Worm (Caenorhabditis elegans): ENCODE data around the gene F58F12.12.

The F58F12.12 gene

ce11 chrII:6335358-6335757 lies 45.6 kb upstream of the F58F12.12 start, which contains the start of gene C32D5.14 (continued):
- TF ChIP-seq F49E8.2 (tag; optimal IDR thresholded peaks at IDR 0.05; ENCODE audit: borderline replicate concordance) (no peak), daf-12 (tag; optimal IDR thresholded peaks at IDR 0.05) (no peak), pha-4 (GFP tag; IDR thresholded peaks at IDR 0.05) (no peak), pha-4 (tag; optimal IDR thresholded peaks at IDR 0.05) (no peak), nhr-76 (tag; optimal IDR thresholded peaks at IDR 0.05) (no peak)

- no peak for TF ChIP-seq daf-16 (GFP tag; optimal IDR thresholded peaks at IDR 0.05)
- TF ChIP-seq daf-16 (tag; optimal IDR thresholded peaks at IDR 0.05) = peak; percentile 59
- TF ChIP-seq pqm-1 (tag; optimal IDR thresholded peaks at IDR 0.05) = peak; percentile 51
- no peak for TF ChIP-seq unc-39 (tag; optimal IDR thresholded peaks at IDR 0.05)
- no peak for TF ChIP-seq zfp-2 (tag; optimal IDR thresholded peaks at IDR 0.05)
- no peak for TF ChIP-seq lin-39 (tag; optimal IDR thresholded peaks at IDR 0.05)
- no peak for TF ChIP-seq nhr-111 (GFP tag; optimal IDR thresholded peaks at IDR 0.05)
- TF ChIP-seq hlh-11 (tag; optimal IDR thresholded peaks at IDR 0.05) = no peak
- no peak for TF ChIP-seq lim-7 (GFP tag; IDR thresholded peaks at IDR 0.05)
- no peak for TF ChIP-seq dpl-1 (GFP tag; optimal IDR thresholded peaks at IDR 0.05)
- TF ChIP-seq ZK337.2 (GFP tag; IDR thresholded peaks at IDR 0.05) = no peak
- TF ChIP-seq php-3 (GFP tag; IDR thresholded peaks at IDR 0.05) = no peak
- peak; percentile 74 for TF ChIP-seq aha-1 (tag)
- TF ChIP-seq vab-7 (GFP tag; IDR thresholded peaks at IDR 0.05) = no peak
- peak; percentile 33 for TF ChIP-seq dve-1 (tag; optimal IDR thresholded peaks at IDR 0.05; ENCODE audit: insufficient read depth)
- no peak for TF ChIP-seq nhr-28 (tag; optimal IDR thresholded peaks at IDR 0.05)
- TF ChIP-seq lin-13 (GFP tag; optimal IDR thresholded peaks at IDR 0.05) = no peak
- TF ChIP-seq lsy-2 (tag; optimal IDR thresholded peaks at IDR 0.05) = peak in 1 of 2 experiments; percentile 11
- no peak for TF ChIP-seq fkh-10 (GFP tag; optimal IDR thresholded peaks at IDR 0.05)
- TF ChIP-seq ztf-7 (tag; optimal IDR thresholded peaks at IDR 0.05) = no peak
- TF ChIP-seq jun-1 (tag; optimal IDR thresholded peaks at IDR 0.05) = no peak
- no peak for TF ChIP-seq nhr-76 (tag; optimal IDR thresholded peaks at IDR 0.05)
Observed at ce11 chrII:6339511-6339910, 41.5 kb upstream of the F58F12.12 start.

- TF ChIP-seq lsy-2 (tag; optimal IDR thresholded peaks at IDR 0.05) = no peak
Observed at ce11 chrII:6339948-6340347, 41.0 kb upstream of the F58F12.12 start, which contains the start of gene C32D5.7. Gene C32D5.7, minus strand, starts transcription at chrII:6340048.

DNA sequence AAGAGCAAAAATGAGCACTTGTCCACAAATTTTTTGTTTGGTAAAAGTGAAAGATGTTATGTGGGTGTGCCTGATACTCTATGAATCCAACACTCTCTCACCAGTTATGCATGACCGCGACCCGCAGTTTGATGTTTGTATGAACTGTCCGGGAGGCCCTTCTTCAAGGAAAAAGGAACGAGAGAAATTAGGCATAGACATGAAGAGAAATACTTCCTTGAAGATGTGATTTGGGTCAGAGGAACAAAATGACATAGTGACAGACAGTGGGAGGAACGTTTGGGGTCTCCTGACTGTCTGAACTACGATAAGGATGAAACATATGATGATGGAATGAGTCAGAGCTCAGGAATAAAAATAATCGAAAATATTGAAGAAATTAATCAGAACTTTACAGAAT lies 39.9 kb upstream of the F58F12.12 start:
- TF ChIP-seq hlh-30 (tag; optimal IDR thresholded peaks at IDR 0.05; ENCODE audit: insufficient read depth) = peak; percentile 63
- peak; percentile 19 for TF ChIP-seq hlh-11 (tag; optimal IDR thresholded peaks at IDR 0.05)
- peak; percentile 96 for TF ChIP-seq aha-1 (tag)
- TF ChIP-seq spr-1 (tag; optimal IDR thresholded peaks at IDR 0.05) = no peak
- TF ChIP-seq jun-1 (tag; optimal IDR thresholded peaks at IDR 0.05) = no peak

DNA sequence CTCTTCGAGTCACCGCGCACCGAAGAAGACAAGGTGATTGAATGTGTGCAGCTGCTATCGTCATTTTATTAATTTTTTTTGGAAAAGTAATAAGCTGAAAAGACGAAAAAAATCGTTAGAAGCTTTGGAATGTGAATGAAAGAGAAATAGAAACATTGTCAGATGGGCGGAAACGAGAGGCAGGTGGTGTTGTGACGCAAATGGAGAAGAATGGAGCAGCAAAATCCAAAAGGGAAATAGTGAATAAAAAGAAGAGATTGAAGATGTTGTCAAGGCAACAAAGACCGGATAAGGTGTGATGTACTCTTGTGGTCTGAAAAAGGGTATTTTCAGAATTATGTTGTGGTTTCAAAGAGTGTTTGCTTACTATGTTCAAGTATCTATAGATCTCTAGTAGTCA lies 38.5 kb upstream of the F58F12.12 start:
- TF ChIP-seq aha-1 (tag) (peak; percentile 75), unc-62 (GFP tag; optimal IDR thresholded peaks at IDR 0.05 in 1 of 2) (peak in 1 of 2 experiments; percentile 23), unc-62 (tag; optimal IDR thresholded peaks at IDR 0.05) (no peak), saeg-2 (GFP tag; IDR thresholded peaks at IDR 0.05) (no peak)

- TF ChIP-seq lsy-2 (tag; optimal IDR thresholded peaks at IDR 0.05) = peak in 1 of 2 experiments; percentile 35
- no peak for TF ChIP-seq ZK546.5 (tag; optimal IDR thresholded peaks at IDR 0.05)
- TF ChIP-seq nhr-11 (tag; optimal IDR thresholded peaks at IDR 0.05) = peak; percentile 18
- TF ChIP-seq snpc-4 (tag; optimal IDR thresholded peaks at IDR 0.05) = no peak
- TF ChIP-seq aha-1 (tag) = peak; percentile 96
- TF ChIP-seq hlh-11 (tag; optimal IDR thresholded peaks at IDR 0.05) = peak; percentile 5
- TF ChIP-seq unc-62 (GFP tag; optimal IDR thresholded peaks at IDR 0.05 in 1 of 2) = peak in 1 of 2 experiments; percentile 77
- no peak for TF ChIP-seq unc-62 (tag; optimal IDR thresholded peaks at IDR 0.05)
- peak; percentile 32 for TF ChIP-seq nhr-28 (tag; optimal IDR thresholded peaks at IDR 0.05)
Observed at ce11 chrII:6343893-6344292, 37.1 kb upstream of the F58F12.12 start, which contains the start of gene txt-18. Gene txt-18, plus strand, starts transcription at chrII:6344072.
